Fruit fly (Drosophila melanogaster): ENCODE measurements around the gene CG4496.

Gene CG4496

dm6 chr2L:7181978-7182392, 7.8 kb downstream of the CG4496 start, which contains the start of gene MICU1 (continued):
- TF ChIP-seq CG11456 (GFP tag; IDR thresholded peaks at IDR 0.05) (no peak), CG30431 (GFP tag; optimal IDR thresholded peaks at IDR 0.05) (no peak), row (GFP tag; IDR thresholded peaks at IDR 0.05) (peak; percentile 17; the same call in 2 of the 3 replicates), CG11504 (tag; optimal IDR thresholded peaks at IDR 0.05) (peak; percentile 54), CG30020 (tag; optimal IDR thresholded peaks at IDR 0.05) (peak; percentile 32), CG12299 (tag; optimal IDR thresholded peaks at IDR 0.05) (peak; percentile 23), jumu (GFP tag; optimal IDR thresholded peaks at IDR 0.05) (no peak), gem (tag; optimal IDR thresholded peaks at IDR 0.05) (peak; percentile 32), da (GFP tag; optimal IDR thresholded peaks at IDR 0.05) (no peak), CG34422 (GFP tag; IDR thresholded peaks at IDR 0.05) (no peak; the same call in 2 of the 3 replicates), onecut (GFP tag; IDR thresholded peaks at IDR 0.05) (no peak), CG31441 (GFP tag; IDR thresholded peaks at IDR 0.05) (peak; percentile 39; the same call in 1 of the 2 replicates), phol (tag; optimal IDR thresholded peaks at IDR 0.05) (peak; percentile 22), CG5180 (GFP tag; optimal IDR thresholded peaks at IDR 0.05) (no peak), sna (GFP tag; IDR thresholded peaks at IDR 0.05; ENCODE audit: partially characterized antibody) (peak; percentile 44; the same call in 1 of the 2 replicates)

DNA sequence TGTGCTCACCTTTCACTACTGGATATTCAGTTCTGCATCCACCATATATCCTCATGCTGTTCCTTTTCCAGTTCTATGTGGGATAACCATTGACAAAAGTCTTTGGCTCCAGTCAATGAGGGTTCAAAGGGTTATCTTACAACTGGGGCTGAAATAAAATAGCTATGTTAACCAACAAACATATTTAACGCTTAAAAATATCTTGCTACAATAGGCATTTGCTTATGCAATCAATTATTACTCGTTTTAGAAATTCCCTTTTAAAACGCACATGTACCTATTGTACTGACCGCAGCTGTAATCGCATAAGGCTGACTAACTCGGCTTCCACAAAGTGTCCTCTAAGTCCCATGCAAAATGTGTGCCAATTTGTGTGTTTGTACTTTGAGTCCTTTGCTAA, 10.5 kb downstream of the CG4496 start:
- TF ChIP-seq CG30403 (GFP tag; optimal IDR thresholded peaks at IDR 0.05) (no peak), zen (tag; optimal IDR thresholded peaks at IDR 0.05) (no peak), pita (GFP tag; optimal IDR thresholded peaks at IDR 0.05) (no peak), CG3726 (GFP tag; IDR thresholded peaks at IDR 0.05) (no peak), row (GFP tag; IDR thresholded peaks at IDR 0.05) (peak; percentile 10; the same call in 1 of the 3 replicates), Pdp1 (GFP tag; optimal IDR thresholded peaks at IDR 0.05) (peak in 1 of 2 experiments; percentile 8)

dm6 chr2L:7175786-7176185, 14.0 kb downstream of the CG4496 start:
- no peak for TF ChIP-seq otp (GFP tag; IDR thresholded peaks at IDR 0.05)
- TF ChIP-seq CG7839 (tag; optimal IDR thresholded peaks at IDR 0.05) = peak; percentile 15
- peak; percentile 43; the same call in 1 of the 3 replicates for TF ChIP-seq Mrtf (GFP tag; IDR thresholded peaks at IDR 0.05)
- TF ChIP-seq gro (GFP tag; optimal IDR thresholded peaks at IDR 0.05) = no peak
- no peak for TF ChIP-seq Mes4 (GFP tag; optimal IDR thresholded peaks at IDR 0.05)
- peak; percentile 87 for TF ChIP-seq Med (GFP tag)
- TF ChIP-seq usp (GFP tag; optimal IDR thresholded peaks at IDR 0.05) = no peak
- peak; percentile 45 for TF ChIP-seq Sox102F (GFP tag; optimal IDR thresholded peaks at IDR 0.05)
- no peak for TF ChIP-seq ken (GFP tag; IDR thresholded peaks at IDR 0.05)
- TF ChIP-seq dati (GFP tag; IDR thresholded peaks at IDR 0.05) = no peak
- TF ChIP-seq dmrt99B (tag; optimal IDR thresholded peaks at IDR 0.05) = no peak
- TF ChIP-seq CG11456 (GFP tag; IDR thresholded peaks at IDR 0.05) = no peak; the same call in 2 of the 3 replicates
- TF ChIP-seq CG32767 (GFP tag; IDR thresholded peaks at IDR 0.05) = no peak
- TF ChIP-seq CG11696 (GFP tag; IDR thresholded peaks at IDR 0.05) = no peak
- no peak for TF ChIP-seq crp (GFP tag; optimal IDR thresholded peaks at IDR 0.05)
- TF ChIP-seq CG8290 (GFP tag; optimal IDR thresholded peaks at IDR 0.05) = no peak
- TF ChIP-seq CG8290 (tag; optimal IDR thresholded peaks at IDR 0.05) = peak in 1 of 2 experiments; percentile 26
- no peak for TF ChIP-seq fd96Cb (tag; optimal IDR thresholded peaks at IDR 0.05)
- 0 out of 2 replicates have a peak, but pooled peaks have one; percentile 26 for TF ChIP-seq klu (GFP tag; IDR thresholded peaks at IDR 0.05)
- no peak for TF ChIP-seq CG10654 (GFP tag; optimal IDR thresholded peaks at IDR 0.05)
- TF ChIP-seq Doc3 (GFP tag; IDR thresholded peaks at IDR 0.05; ENCODE audit: partially characterized antibody) = no peak
- no peak for TF ChIP-seq vnd (GFP tag; IDR thresholded peaks at IDR 0.05; ENCODE audit: partially characterized antibody)
- TF ChIP-seq Spps (tag; optimal IDR thresholded peaks at IDR 0.05) = no peak
- no peak for TF ChIP-seq CG3838 (GFP tag; optimal IDR thresholded peaks at IDR 0.05)
- TF ChIP-seq chif (GFP tag; optimal IDR thresholded peaks at IDR 0.05) = peak in 1 of 2 experiments; percentile 44
- TF ChIP-seq abd-A (tag; optimal IDR thresholded peaks at IDR 0.05) = no peak
- TF ChIP-seq Ravus (GFP tag; IDR thresholded peaks at IDR 0.05) = no peak
- no peak for TF ChIP-seq CG11398 (GFP tag; optimal IDR thresholded peaks at IDR 0.05)
- TF ChIP-seq CG5953 (GFP tag; IDR thresholded peaks at IDR 0.05) = no peak
- no peak for TF ChIP-seq BtbVII (GFP tag; optimal IDR thresholded peaks at IDR 0.05)

Data from whole organism, embryonic.